Worm (Caenorhabditis elegans) whole organism, mixed stage, embryonic: ENCODE results near the gene set-3.
A peak's percentile ranks its signal among the peaks of the same experiment; 100 is the strongest.

ENCODE experiments used
- M03D4.4 ChIP-seq: sonication (generic microtip); optimal IDR thresholded peaks from 2 replicates; lab custom pipeline; 2017; ENCODE audit warnings: mild to moderate bottlenecking, missing genetic modification characterization, missing compliant biosample characterization
- bed-3 ChIP-seq: fragments of 200-800 bp; sonication (Bioruptor generic); optimal IDR thresholded peaks from 3 replicates; lab custom pipeline; 2018; ENCODE audit warnings: mild to moderate bottlenecking, missing genetic modification characterization, moderate library complexity, missing compliant biosample characterization
- blmp-1 ChIP-seq: fragments of 150-350 bp; optimal IDR thresholded peaks from 2 replicates; lab custom pipeline; 2014; ENCODE audit warnings: missing biosample characterization, missing genetic modification characterization
- ceh-39 ChIP-seq: fragments of 150-350 bp; optimal IDR thresholded peaks from 2 replicates; lab custom pipeline; 2014; ENCODE audit warnings: missing biosample characterization, missing genetic modification characterization
- ceh-43 ChIP-seq: fragments of 200-800 bp; sonication (Bioruptor generic); optimal IDR thresholded peaks from 2 replicates; lab custom pipeline; 2018; ENCODE audit warnings: mild to moderate bottlenecking, missing genetic modification characterization, moderate library complexity, missing compliant biosample characterization
- ceh-83 ChIP-seq: fragments of 200-800 bp; sonication (Bioruptor generic); optimal IDR thresholded peaks from 2 replicates; lab custom pipeline; 2018; ENCODE audit warnings: mild to moderate bottlenecking, missing genetic modification characterization, missing compliant biosample characterization
- ces-1 ChIP-seq: fragments of 150-350 bp; optimal IDR thresholded peaks from 2 replicates; lab custom pipeline; 2014; ENCODE audit warnings: missing biosample characterization, missing genetic modification reagents, missing genetic modification characterization
- cnd-1 ChIP-seq: fragments of 200-800 bp; sonication (Bioruptor generic); optimal IDR thresholded peaks from 2 replicates; lab custom pipeline; 2018; ENCODE audit warnings: mild to moderate bottlenecking, missing genetic modification characterization, missing compliant biosample characterization
- drap-1 ChIP-seq: fragments of 200-800 bp; sonication (Bioruptor generic); optimal IDR thresholded peaks from 3 replicates; lab custom pipeline; 2018; ENCODE audit warnings: mild to moderate bottlenecking, missing genetic modification characterization, missing compliant biosample characterization
- elt-3 ChIP-seq: fragments of 150-350 bp; optimal IDR thresholded peaks from 2 replicates; lab custom pipeline; 2014; ENCODE audit warnings: missing biosample characterization, missing genetic modification characterization
- flh-1 ChIP-seq: fragments of 200-800 bp; sonication (Bioruptor generic); optimal IDR thresholded peaks from 2 replicates; lab custom pipeline; 2018; ENCODE audit warnings: mild to moderate bottlenecking, missing genetic modification characterization, moderate library complexity, missing compliant biosample characterization
- ham-2 ChIP-seq: fragments of 200-800 bp; sonication (Bioruptor generic); optimal IDR thresholded peaks from 2 replicates; lab custom pipeline; 2018; ENCODE audit warnings: mild to moderate bottlenecking, missing genetic modification characterization, missing compliant biosample characterization
- hlh-1 ChIP-seq: fragments of 150-350 bp; optimal IDR thresholded peaks from 2 replicates; lab custom pipeline; 2014; ENCODE audit warnings: missing biosample characterization, missing genetic modification reagents, missing genetic modification characterization
- lin-13 ChIP-seq: fragments of 150-350 bp; optimal IDR thresholded peaks from 2 replicates; lab custom pipeline; 2014; ENCODE audit warnings: missing biosample characterization, missing genetic modification characterization
- lsy-2 ChIP-seq: fragments of 150-350 bp; optimal IDR thresholded peaks from 2 replicates; lab custom pipeline; 2014; ENCODE audit warnings: missing biosample characterization, missing genetic modification characterization
- mab-5 ChIP-seq: fragments of 150-350 bp; optimal IDR thresholded peaks from 2 replicates; lab custom pipeline; 2014; ENCODE audit warnings: missing biosample characterization, missing genetic modification characterization
- mep-1 ChIP-seq: fragments of 150-350 bp; optimal IDR thresholded peaks from 2 replicates; lab custom pipeline; 2017; ENCODE audit warnings: missing biosample characterization, missing genetic modification reagents, missing genetic modification characterization, inconsistent platforms
- mls-2 ChIP-seq: sonication (generic microtip); optimal IDR thresholded peaks from 2 replicates; lab custom pipeline; 2016; ENCODE audit warnings: mild to moderate bottlenecking, missing genetic modification characterization, moderate library complexity, missing compliant biosample characterization
- nhr-2 ChIP-seq: fragments of 150-350 bp; optimal IDR thresholded peaks from 2 replicates; lab custom pipeline; 2014; ENCODE audit warnings: missing biosample characterization, missing genetic modification characterization
- nhr-237 ChIP-seq: fragments of 150-350 bp; optimal IDR thresholded peaks from 2 replicates; lab custom pipeline; 2014; ENCODE audit warnings: missing biosample characterization, missing genetic modification characterization
- nhr-76 ChIP-seq: sonication (generic microtip); optimal IDR thresholded peaks from 2 replicates; lab custom pipeline; 2017; ENCODE audit warnings: missing biosample characterization, missing genetic modification characterization
- pha-4 ChIP-seq: fragments of 150-350 bp; optimal IDR thresholded peaks from 2 replicates; lab custom pipeline; 2018; ENCODE audit warnings: missing biosample characterization, missing genetic modification reagents, missing genetic modification characterization
- sem-2 ChIP-seq: fragments of 200-800 bp; sonication (Bioruptor generic); optimal IDR thresholded peaks from 2 replicates; lab custom pipeline; 2018; ENCODE audit warnings: mild to moderate bottlenecking, missing genetic modification characterization, missing compliant biosample characterization
- snpc-4 ChIP-seq: fragments of 150-350 bp; optimal IDR thresholded peaks from 2 replicates; lab custom pipeline; 2014; ENCODE audit warnings: missing biosample characterization, missing genetic modification characterization
- sptf-1 ChIP-seq: sonication (generic microtip); optimal IDR thresholded peaks from 2 replicates; lab custom pipeline; 2017; ENCODE audit warnings: mild to moderate bottlenecking, missing genetic modification characterization, moderate library complexity, missing compliant biosample characterization
- tbx-8 ChIP-seq: fragments of 200-800 bp; sonication (Bioruptor generic); optimal IDR thresholded peaks from 2 replicates; lab custom pipeline; 2018; ENCODE audit warnings: mild to moderate bottlenecking, missing genetic modification characterization, moderate library complexity, missing compliant biosample characterization
- unc-120 ChIP-seq: sonication (generic microtip); optimal IDR thresholded peaks from 2 replicates; lab custom pipeline; 2017; ENCODE audit warnings: missing genetic modification characterization, missing compliant biosample characterization; ENCODE audit not compliant: poor library complexity, severe bottlenecking
- unc-39 ChIP-seq: fragments of 150-350 bp; optimal IDR thresholded peaks from 2 replicates; lab custom pipeline; 2014; ENCODE audit warnings: missing biosample characterization, missing genetic modification characterization
- unc-62 ChIP-seq: fragments of 150-350 bp; optimal IDR thresholded peaks from 2 replicates; lab custom pipeline; 2014; ENCODE audit warnings: missing biosample characterization, missing genetic modification reagents, missing genetic modification characterization
- zip-8 ChIP-seq: fragments of 150-350 bp; optimal IDR thresholded peaks from 2 replicates; lab custom pipeline; 2014; ENCODE audit warnings: missing biosample characterization, missing genetic modification characterization
- ztf-11 ChIP-seq: fragments of 150-350 bp; optimal IDR thresholded peaks from 2 replicates; lab custom pipeline; 2014; ENCODE audit warnings: missing biosample characterization, missing genetic modification characterization

Gene set-3

ce11 chrIII:9697886-9698285, 3.5 kb upstream of the set-3 start:
- TF ChIP-seq mab-5 (tag; lab: Kevin White, UChicago) (no peak), nhr-237 (no peak), M03D4.4 (tag; lab: Kevin White, UChicago) (no peak)

- no peak for TF ChIP-seq tbx-8 (GFP tag; lab: Kevin White, UChicago)
- TF ChIP-seq pha-4 (tag; lab: Kevin White, UChicago), result no peak
- TF ChIP-seq ham-2 (GFP tag; lab: Kevin White, UChicago), result peak; percentile 67
- TF ChIP-seq unc-120 (tag; lab: Kevin White, UChicago), result peak; percentile 62
- TF ChIP-seq bed-3 (GFP tag; lab: Kevin White, UChicago), result no peak
Observed at ce11 chrIII:9697323-9697722, 2.9 kb upstream of the set-3 start.

- TF ChIP-seq nhr-237, result no peak
- TF ChIP-seq nhr-2 (tag; lab: Kevin White, UChicago), result peak; percentile 78
Observed at ce11 chrIII:9696417-9696816, 2.0 kb upstream of the set-3 start, which contains the start of gene bud-31. TSS of gene bud-31 (minus strand) at chrIII:9696517.

- TF ChIP-seq ceh-43 (GFP tag; lab: Kevin White, UChicago) (peak; percentile 2), sptf-1 (tag; lab: Kevin White, UChicago) (peak; percentile 9), ces-1 (peak; percentile 64), drap-1 (GFP tag; lab: Kevin White, UChicago) (no peak), ztf-11 (tag; lab: Kevin White, UChicago) (no peak), lsy-2 (peak; percentile 31), bed-3 (GFP tag; lab: Kevin White, UChicago) (no peak)
Observed at ce11 chrIII:9695379-9695778, 1.0 kb upstream of the set-3 start.

ce11 chrIII:9690044-9690443, 4.3 kb downstream of the set-3 start, which contains the start of gene best-5:
TSS of gene best-5 (minus strand) at chrIII:9690253.
- TF ChIP-seq elt-3, result no peak
- no peak for TF ChIP-seq drap-1 (GFP tag; lab: Kevin White, UChicago)
- TF ChIP-seq mab-5 (tag; lab: Kevin White, UChicago), result no peak
- TF ChIP-seq ham-2 (GFP tag; lab: Kevin White, UChicago), result no peak
- TF ChIP-seq nhr-2 (tag; lab: Kevin White, UChicago), result no peak
- no peak for TF ChIP-seq ceh-39 (tag; lab: Kevin White, UChicago)
- no peak for TF ChIP-seq sem-2

- TF ChIP-seq cnd-1 (tag; lab: Kevin White, UChicago), result no peak
- no peak for TF ChIP-seq ztf-11 (tag; lab: Kevin White, UChicago)
- TF ChIP-seq nhr-76 (tag; lab: Kevin White, UChicago), result no peak
- no peak for TF ChIP-seq elt-3
- no peak for TF ChIP-seq ceh-43 (GFP tag; lab: Kevin White, UChicago)
- no peak for TF ChIP-seq ham-2 (GFP tag; lab: Kevin White, UChicago)
- no peak for TF ChIP-seq flh-1 (GFP tag; lab: Kevin White, UChicago)
- no peak for TF ChIP-seq zip-8
- no peak for TF ChIP-seq lin-13
- no peak for TF ChIP-seq unc-120 (tag; lab: Kevin White, UChicago)
- TF ChIP-seq bed-3 (GFP tag; lab: Kevin White, UChicago), result no peak
- TF ChIP-seq ceh-39 (tag; lab: Kevin White, UChicago), result no peak
- TF ChIP-seq unc-39 (tag; lab: Kevin White, UChicago), result no peak
- TF ChIP-seq mls-2, result no peak
- TF ChIP-seq ces-1, result no peak
- TF ChIP-seq ceh-83 (GFP tag; lab: Kevin White, UChicago), result no peak
- TF ChIP-seq pha-4 (tag; lab: Kevin White, UChicago), result no peak
- TF ChIP-seq mep-1 (tag; lab: Kevin White, UChicago), result no peak
Observed at ce11 chrIII:9689377-9689776, 5.0 kb downstream of the set-3 start.

- TF ChIP-seq lin-13 (no peak), nhr-76 (tag; lab: Kevin White, UChicago) (no peak), blmp-1 (tag; lab: Kevin White, UChicago) (no peak), mab-5 (tag; lab: Kevin White, UChicago) (no peak), tbx-8 (GFP tag; lab: Kevin White, UChicago) (no peak), drap-1 (GFP tag; lab: Kevin White, UChicago) (no peak), bed-3 (GFP tag; lab: Kevin White, UChicago) (no peak), nhr-237 (no peak), elt-3 (no peak), unc-62 (GFP tag; lab: Kevin White, UChicago) (no peak), M03D4.4 (tag; lab: Kevin White, UChicago) (no peak), mep-1 (tag; lab: Kevin White, UChicago) (no peak), hlh-1 (tag; lab: Kevin White, UChicago) (no peak), ceh-39 (tag; lab: Kevin White, UChicago) (no peak), ces-1 (no peak), snpc-4 (no peak)
Observed at ce11 chrIII:9685959-9686358, 8.4 kb downstream of the set-3 start, which contains the start of gene C07A9.10. TSS of gene C07A9.10 (minus strand) at chrIII:9686059.
